Worm (Caenorhabditis elegans) whole organism, L4 larva: ENCODE measurements around the gene T01H3.5.

Experiments used
- Y105C5A.15 ChIP-seq: fragments of 200-800 bp; sonication (Bioruptor generic); IDR thresholded peaks from 2 replicates; pipeline ENCODE4 v1.3.6; 2022; ENCODE audit warnings: missing genetic modification characterization, missing compliant biosample characterization
- ama-1 ChIP-seq: fragments of 150-350 bp; optimal IDR thresholded peaks from 2 replicates; lab custom pipeline; 2014; ENCODE audit warnings: inconsistent platforms, mixed read lengths
- lin-1 ChIP-seq: fragments of 200-800 bp; sonication (Bioruptor generic); IDR thresholded peaks from 2 replicates; pipeline ENCODE4 v1.3.6; 2022; ENCODE audit warnings: missing genetic modification reagents, missing genetic modification characterization, missing compliant biosample characterization
- madf-5 ChIP-seq, 2 experiments: fragments of 200-800 bp; sonication (Bioruptor generic); IDR thresholded peaks; 2 replicates each; pipeline ENCODE4 v1.3.6; 2022; ENCODE audit warnings: missing compliant biosample characterization in 2 of 2, missing genetic modification characterization in 2 of 2
- snpc-4 ChIP-seq: fragments of 150-350 bp; optimal IDR thresholded peaks from 2 replicates; lab custom pipeline; 2014; ENCODE audit warnings: missing biosample characterization, missing genetic modification characterization
- spr-3 ChIP-seq: fragments of 200-800 bp; sonication (Bioruptor generic); optimal IDR thresholded peaks from 2 replicates; lab custom pipeline; 2018; ENCODE audit warnings: mild to moderate bottlenecking, missing genetic modification characterization, missing compliant biosample characterization
- ztf-11 ChIP-seq: fragments of 150-350 bp; optimal IDR thresholded peaks from 2 replicates; lab custom pipeline; 2014; ENCODE audit warnings: missing biosample characterization, missing genetic modification characterization

ce11 chrII:7870632-7871031 is 8.8 kb upstream of the T01H3.5 start:
- no peak for TF ChIP-seq spr-3
- TF ChIP-seq ama-1 (lab: Kevin White, UChicago) = peak; percentile 32
- no peak for TF ChIP-seq lin-1
- no peak for TF ChIP-seq snpc-4 (tag; lab: Kevin White, UChicago)
- TF ChIP-seq madf-5 (GFP tag; IDR thresholded peaks at IDR 0.05; lab: Robert Waterston, UW) = no peak
- no peak for TF ChIP-seq ztf-11 (tag; lab: Kevin White, UChicago)
- no peak for TF ChIP-seq Y105C5A.15 (GFP tag; lab: Robert Waterston, UW)
